Worm (Caenorhabditis elegans) whole organism, midembryonic: ENCODE results near the gene C06B8.7.
A peak's percentile ranks its signal among the peaks of the same experiment; 100 is the strongest.

ENCODE experiments used
- T22C8.4 ChIP-seq: fragments of 200-800 bp; sonication (Bioruptor generic); IDR thresholded peaks from 2 replicates; pipeline ENCODE4 v1.3.6; 2022; ENCODE audit warnings: missing genetic modification characterization, missing compliant biosample characterization
- cog-1 ChIP-seq: sonication (generic microtip); optimal IDR thresholded peaks from 2 replicates; lab custom pipeline; 2016; ENCODE audit warnings: missing genetic modification characterization, missing compliant biosample characterization
- flt-1 ChIP-seq: fragments of 200-800 bp; sonication (Bioruptor generic); IDR thresholded peaks from 2 replicates; pipeline ENCODE4 v1.3.6; 2022; ENCODE audit warnings: missing genetic modification characterization, missing compliant biosample characterization
- klf-2 ChIP-seq: fragments of 200-800 bp; sonication (Bioruptor generic); conservative IDR thresholded peaks from 2 replicates; pipeline ENCODE4 v1.3.6; 2022; ENCODE audit warnings: missing genetic modification reagents, missing genetic modification characterization, missing compliant biosample characterization
- med-1 ChIP-seq: sonication (generic microtip); optimal IDR thresholded peaks from 2 replicates; lab custom pipeline; 2017; ENCODE audit warnings: missing genetic modification characterization, mild to moderate bottlenecking, missing compliant biosample characterization, antibody characterized with exemption, missing genetic modification reagents; ENCODE audit not compliant: insufficient read depth
- ref-1 ChIP-seq: fragments of 200-800 bp; sonication (Bioruptor generic); conservative IDR thresholded peaks from 2 replicates; pipeline ENCODE4 v1.3.6; 2022; ENCODE audit warnings: missing genetic modification reagents, missing genetic modification characterization, missing compliant biosample characterization
- tab-1 ChIP-seq: fragments of 200-800 bp; sonication (Bioruptor generic); IDR thresholded peaks from 2 replicates; pipeline ENCODE4 v1.3.6; 2022; ENCODE audit warnings: missing genetic modification characterization, missing compliant biosample characterization
- ztf-23 ChIP-seq: fragments of 200-800 bp; sonication (Bioruptor generic); IDR thresholded peaks from 2 replicates; pipeline ENCODE4 v1.3.6; 2022; ENCODE audit warnings: missing genetic modification reagents, missing genetic modification characterization, missing compliant biosample characterization
- ztf-29 ChIP-seq: fragments of 200-800 bp; sonication (Bioruptor generic); IDR thresholded peaks from 2 replicates; pipeline ENCODE4 v1.3.6; 2022; ENCODE audit warnings: missing genetic modification reagents, missing genetic modification characterization, missing compliant biosample characterization

C06B8.7 gene

DNA sequence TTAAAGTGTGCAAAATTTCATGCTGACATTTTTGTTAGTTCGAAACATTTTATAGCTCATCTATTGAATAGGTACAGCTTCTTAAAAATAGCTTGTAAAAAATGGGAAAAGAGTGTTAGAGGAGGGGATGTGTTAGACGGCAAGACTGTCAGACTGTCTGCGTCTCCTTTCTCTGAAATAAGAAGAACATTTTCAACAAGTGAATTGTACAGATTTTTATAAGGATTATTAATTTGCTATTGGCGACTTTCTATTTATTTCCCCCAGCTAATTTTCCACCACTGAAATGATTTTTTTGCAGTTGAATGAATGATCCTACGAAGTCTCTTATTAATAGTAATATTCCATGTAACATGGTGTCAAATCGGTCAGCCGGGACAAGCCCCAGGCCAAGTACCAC lies at the start of gene C06B8.7:
TSS of gene C06B8.7 (plus strand) at position 301 of the 400 bp plus-strand sequence.
- TF ChIP-seq cog-1 (tag; lab: Kevin White, UChicago) (no peak), T22C8.4 (GFP tag; lab: Robert Waterston, UW) (no peak), tab-1 (no peak), med-1 (no peak), ztf-23 (GFP tag; lab: Robert Waterston, UW) (no peak), ref-1 (GFP tag; lab: Robert Waterston, UW) (no peak), ztf-29 (GFP tag; lab: Robert Waterston, UW) (no peak), flt-1 (GFP tag; lab: Robert Waterston, UW) (no peak), klf-2 (GFP tag; lab: Robert Waterston, UW) (no peak)

DNA sequence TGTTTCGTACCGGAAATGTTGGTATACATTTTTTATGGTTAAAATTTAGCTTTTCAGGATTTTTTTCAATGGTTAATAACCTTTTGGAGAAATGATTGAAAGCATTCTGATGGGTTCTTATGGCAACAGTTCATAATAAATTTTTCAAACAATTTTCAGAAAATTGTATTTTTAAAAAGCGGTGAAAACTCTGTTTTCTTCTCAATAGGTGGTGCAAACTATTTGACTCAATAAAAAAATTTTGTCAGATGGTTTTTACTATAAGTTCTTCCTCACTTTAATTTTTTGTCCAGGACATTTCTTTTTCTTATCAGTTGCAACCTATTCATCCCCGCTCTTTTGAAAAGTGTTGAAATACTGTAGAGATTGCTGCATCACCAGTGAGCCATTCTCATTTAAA lies 49.7 kb upstream of the C06B8.7 start, which contains the start of gene T26H5.14:
TSS of gene T26H5.14 (plus strand) at position 301 of the 400 bp plus-strand sequence.
- no peak for TF ChIP-seq med-1
- TF ChIP-seq flt-1 (GFP tag; lab: Robert Waterston, UW), result no peak
- no peak for TF ChIP-seq cog-1 (tag; lab: Kevin White, UChicago)
- no peak for TF ChIP-seq ztf-23 (GFP tag; lab: Robert Waterston, UW)
- TF ChIP-seq klf-2 (GFP tag; lab: Robert Waterston, UW), result no peak
- TF ChIP-seq T22C8.4 (GFP tag; lab: Robert Waterston, UW), result no peak
- no peak for TF ChIP-seq tab-1
- no peak for TF ChIP-seq ztf-29 (GFP tag; lab: Robert Waterston, UW)
- no peak for TF ChIP-seq ref-1 (GFP tag; lab: Robert Waterston, UW)

DNA sequence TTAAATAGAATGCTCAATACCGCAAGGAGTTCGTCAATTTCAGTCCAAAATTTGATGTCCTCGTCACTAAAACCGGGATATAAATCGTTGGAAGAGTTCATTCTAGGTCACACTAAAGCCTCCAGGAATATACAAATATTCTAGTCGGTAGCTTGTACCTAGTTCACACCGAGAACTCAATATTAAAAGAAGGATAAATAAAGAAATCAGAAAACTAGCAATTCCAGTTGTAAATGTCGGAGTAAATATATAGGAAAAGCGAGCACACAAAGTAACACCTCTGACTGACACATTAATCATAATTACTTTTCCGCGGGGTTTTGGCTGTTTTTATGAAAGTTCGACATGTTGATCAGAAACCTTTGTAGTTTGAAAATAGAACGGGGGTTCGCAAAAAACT lies 47.1 kb upstream of the C06B8.7 start, which contains the start of gene srw-33:
TSS of gene srw-33 (minus strand) at position 101 of the 400 bp plus-strand sequence.
- TF ChIP-seq med-1 (no peak), klf-2 (GFP tag; lab: Robert Waterston, UW) (no peak), cog-1 (tag; lab: Kevin White, UChicago) (no peak), tab-1 (no peak), ztf-29 (GFP tag; lab: Robert Waterston, UW) (no peak), flt-1 (GFP tag; lab: Robert Waterston, UW) (no peak), ref-1 (GFP tag; lab: Robert Waterston, UW) (no peak), ztf-23 (GFP tag; lab: Robert Waterston, UW) (no peak), T22C8.4 (GFP tag; lab: Robert Waterston, UW) (no peak)

DNA sequence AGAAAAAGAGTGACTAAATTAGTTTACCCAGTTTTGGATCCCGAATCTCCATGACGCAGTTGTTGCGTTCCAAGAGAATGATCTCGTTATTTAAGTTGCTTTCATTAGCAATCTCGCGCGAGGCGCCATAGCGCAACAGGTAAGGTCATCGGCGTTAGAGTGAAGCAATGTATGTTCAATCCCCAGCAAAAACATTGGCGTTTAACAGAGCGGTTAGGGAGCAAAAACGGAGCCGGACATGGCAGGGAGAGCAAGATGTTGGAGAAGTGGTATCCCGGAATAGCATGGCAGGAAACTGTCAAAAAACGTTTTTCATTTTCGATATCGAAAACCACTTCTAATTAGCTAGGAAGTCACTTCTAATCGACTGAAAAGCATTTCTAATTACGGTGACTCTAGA lies 44.2 kb upstream of the C06B8.7 start:
- TF ChIP-seq flt-1 (GFP tag; lab: Robert Waterston, UW) (no peak), ztf-23 (GFP tag; lab: Robert Waterston, UW) (0 out of 2 replicates have a peak, but pooled peaks have one; percentile 26), med-1 (no peak)

DNA sequence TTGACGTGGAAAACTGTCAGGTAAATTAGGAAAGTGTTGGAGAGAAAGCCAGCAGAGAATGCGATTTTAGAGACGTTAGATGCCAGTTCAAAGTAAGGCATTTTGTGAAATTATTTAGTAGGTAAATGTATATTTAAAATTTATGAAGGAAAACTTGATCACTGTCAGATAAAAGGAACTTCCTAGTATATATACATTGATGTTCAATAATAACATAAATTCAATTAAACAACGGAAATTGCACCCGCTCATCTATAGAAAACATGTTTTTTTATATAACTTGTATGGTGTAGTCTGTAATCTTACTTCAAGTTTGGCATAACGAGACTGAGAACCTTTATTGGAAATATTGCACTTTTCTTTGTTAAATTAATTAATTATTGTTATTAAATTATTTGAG lies 39.4 kb upstream of the C06B8.7 start, which contains the start of gene str-71:
TSS of gene str-71 (minus strand) at position 101 of the 400 bp plus-strand sequence.
- TF ChIP-seq T22C8.4 (GFP tag; lab: Robert Waterston, UW) (no peak), med-1 (no peak), cog-1 (tag; lab: Kevin White, UChicago) (no peak), ztf-23 (GFP tag; lab: Robert Waterston, UW) (no peak), klf-2 (GFP tag; lab: Robert Waterston, UW) (no peak), ref-1 (GFP tag; lab: Robert Waterston, UW) (no peak), ztf-29 (GFP tag; lab: Robert Waterston, UW) (no peak), flt-1 (GFP tag; lab: Robert Waterston, UW) (no peak), tab-1 (no peak)

DNA sequence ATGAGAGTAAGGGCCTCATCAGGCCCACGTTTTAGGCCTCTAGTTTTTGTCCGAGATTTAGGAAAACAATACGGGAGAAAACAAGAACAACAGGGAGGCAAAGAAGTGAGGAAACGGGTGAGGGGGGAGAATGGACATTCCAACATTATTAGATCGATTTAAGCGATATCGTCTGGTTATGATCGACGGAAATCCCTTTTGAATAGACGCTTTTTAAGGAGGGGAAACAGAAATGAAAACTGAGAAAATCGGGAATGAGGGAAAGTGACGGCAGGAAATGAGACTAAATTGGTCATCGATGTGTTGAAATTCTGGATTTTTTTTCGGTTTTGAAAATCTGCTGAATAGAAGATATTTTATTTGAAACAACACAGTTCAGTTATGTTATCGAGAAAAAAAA lies 34.1 kb upstream of the C06B8.7 start, which contains the start of gene rocf-1:
TSS of gene rocf-1 (minus strand) at position 101 of the 400 bp plus-strand sequence.
- TF ChIP-seq tab-1 (no peak), T22C8.4 (GFP tag; lab: Robert Waterston, UW) (no peak), med-1 (no peak), cog-1 (tag; lab: Kevin White, UChicago) (no peak), flt-1 (GFP tag; lab: Robert Waterston, UW) (no peak), ztf-29 (GFP tag; lab: Robert Waterston, UW) (no peak), klf-2 (GFP tag; lab: Robert Waterston, UW) (no peak), ref-1 (GFP tag; lab: Robert Waterston, UW) (no peak), ztf-23 (GFP tag; lab: Robert Waterston, UW) (no peak)

DNA sequence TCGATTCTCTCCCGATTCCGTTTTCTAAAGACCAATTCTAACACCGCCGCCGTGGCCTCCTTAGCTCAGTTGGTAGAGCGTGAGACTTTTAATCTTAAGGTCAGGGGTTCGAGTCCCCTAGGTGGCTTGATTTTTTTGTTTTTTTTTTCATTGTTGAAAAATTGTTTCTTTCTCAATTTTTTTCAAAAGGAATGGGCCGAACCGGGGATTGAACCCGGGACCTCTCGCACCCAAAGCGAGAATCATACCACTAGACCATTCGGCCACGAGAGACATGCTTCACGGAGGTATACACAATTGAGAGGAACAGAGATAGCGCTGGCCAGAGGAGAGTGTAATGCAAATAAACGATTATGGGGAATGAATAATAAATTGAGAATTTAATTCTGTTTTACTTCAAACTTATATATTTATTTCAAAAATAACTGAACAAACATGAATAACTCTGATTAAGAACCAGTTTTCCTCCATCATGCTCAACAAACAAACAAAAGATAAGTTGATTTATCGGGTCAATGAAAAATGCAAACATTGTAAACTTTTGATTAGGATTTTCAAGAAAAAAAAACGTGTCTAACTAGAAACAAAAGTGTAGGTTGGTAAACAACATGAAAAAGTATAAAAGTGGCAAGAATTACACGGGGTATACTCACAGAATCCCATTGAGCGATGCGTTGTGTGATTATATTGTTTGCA lies 33.4 kb upstream of the C06B8.7 start, which contains the start of gene pqn-71:
TSS of gene pqn-71 (plus strand) at position 646 of the 696 bp plus-strand sequence.
- TF ChIP-seq flt-1 (GFP tag; lab: Robert Waterston, UW) (peak; percentile 91), med-1 (peak; percentile 68), cog-1 (tag; lab: Kevin White, UChicago) (peak; percentile 91), klf-2 (GFP tag; lab: Robert Waterston, UW) (peak; percentile 88; the same call in 1 of the 2 replicates), T22C8.4 (GFP tag; lab: Robert Waterston, UW) (peak; percentile 77), ref-1 (GFP tag; lab: Robert Waterston, UW) (peak; percentile 77; the same call in 1 of the 2 replicates), ztf-29 (GFP tag; lab: Robert Waterston, UW) (peak; percentile 83; the same call in 1 of the 2 replicates), tab-1 (peak; percentile 92; the same call in 1 of the 2 replicates), ztf-23 (GFP tag; lab: Robert Waterston, UW) (peak; percentile 90)

DNA sequence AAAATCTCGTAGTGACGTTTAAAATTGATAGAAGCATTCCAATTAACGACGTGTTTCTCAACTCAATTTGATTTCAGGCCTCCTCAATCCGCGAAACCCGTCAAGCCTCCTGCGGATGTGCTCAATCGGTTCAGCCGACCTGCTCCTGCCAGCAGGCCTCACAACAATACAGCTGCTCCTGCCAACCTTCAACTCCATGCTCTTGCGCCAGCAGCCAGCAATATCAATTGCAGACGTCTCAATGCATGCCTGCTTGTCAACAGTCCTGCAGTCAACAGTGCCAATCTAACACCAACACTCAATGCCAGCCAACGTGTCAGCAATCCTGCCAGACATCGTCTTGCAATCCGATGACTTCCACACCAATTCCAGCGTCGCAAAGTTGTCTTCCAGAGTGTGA lies 32.5 kb upstream of the C06B8.7 start:
- no peak for TF ChIP-seq ref-1 (GFP tag; lab: Robert Waterston, UW)
- no peak for TF ChIP-seq ztf-23 (GFP tag; lab: Robert Waterston, UW)
- TF ChIP-seq klf-2 (GFP tag; lab: Robert Waterston, UW), result no peak
- TF ChIP-seq ztf-29 (GFP tag; lab: Robert Waterston, UW), result no peak
- no peak for TF ChIP-seq flt-1 (GFP tag; lab: Robert Waterston, UW)

DNA sequence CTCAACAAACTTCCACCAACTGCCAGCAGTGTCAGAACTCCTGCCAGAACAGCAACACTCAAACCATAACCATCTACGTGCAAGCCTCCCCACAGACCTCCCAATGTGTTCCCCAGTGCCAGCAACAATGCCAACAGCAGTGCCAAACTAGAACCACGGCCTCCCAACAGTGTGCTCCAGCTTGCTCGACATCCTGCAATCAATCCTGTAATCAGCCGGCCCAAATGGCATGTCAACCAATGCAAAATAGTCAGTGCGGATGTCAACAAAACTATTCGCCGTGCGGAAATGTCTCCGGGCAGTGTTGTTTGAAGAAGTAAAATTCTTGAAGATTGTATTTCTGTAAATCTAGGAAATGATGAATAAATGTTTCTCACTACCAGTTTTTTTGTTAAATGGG lies 31.8 kb upstream of the C06B8.7 start:
- TF ChIP-seq cog-1 (tag; lab: Kevin White, UChicago) (no peak), tab-1 (no peak), ref-1 (GFP tag; lab: Robert Waterston, UW) (no peak)
